Fruit fly (Drosophila melanogaster): Measurements from ENCODE around the gene Snmp1.

Gene Snmp1

DNA sequence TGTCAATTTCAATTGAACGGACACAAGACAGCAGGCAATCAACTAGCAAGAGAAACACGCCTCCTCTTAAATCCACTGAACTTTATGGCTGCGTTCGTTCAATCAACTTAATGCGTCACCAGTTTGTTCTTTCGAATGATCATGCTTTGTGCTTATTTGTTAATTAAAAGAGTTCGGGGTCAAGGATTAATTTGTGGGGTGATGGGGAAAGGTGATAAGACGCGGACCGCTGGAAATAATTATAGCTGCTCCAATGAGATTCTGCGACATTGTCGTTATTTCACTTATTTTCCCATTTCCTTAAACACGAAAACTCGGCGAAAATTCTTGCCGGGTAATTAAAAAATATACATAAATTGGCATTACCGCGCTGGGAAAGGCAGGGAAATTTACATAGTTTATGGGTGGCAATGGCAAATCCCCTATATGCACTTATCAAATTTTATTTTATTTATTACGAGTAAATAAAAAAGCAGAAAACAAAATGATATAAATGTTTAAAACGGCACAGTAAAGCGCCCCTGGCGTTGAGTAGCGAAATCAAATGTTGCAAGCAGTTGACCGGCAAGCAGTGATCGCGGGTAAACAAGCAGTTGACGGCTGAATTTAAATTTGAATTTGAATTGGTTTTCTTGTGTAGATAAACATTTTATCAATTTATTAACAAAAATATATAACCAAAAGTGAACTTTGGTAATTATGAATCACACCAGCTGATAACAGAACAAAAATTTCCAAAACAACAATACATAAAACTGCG, 16.5 kb upstream of the Snmp1 start (continued):
- TF ChIP-seq fd3F (GFP tag; optimal IDR thresholded peaks at IDR 0.05), result peak; percentile 4
- peak; percentile 79 for TF ChIP-seq CG12659 (GFP tag; optimal IDR thresholded peaks at IDR 0.05)
- no peak for TF ChIP-seq CG4282 (GFP tag; optimal IDR thresholded peaks at IDR 0.05)
- TF ChIP-seq CG11247 (GFP tag; IDR thresholded peaks at IDR 0.05), result peak; percentile 55; the same call in 1 of the 2 replicates
- peak; percentile 63 for TF ChIP-seq Atf6 (GFP tag; IDR thresholded peaks at IDR 0.05)
- TF ChIP-seq CG2120 (GFP tag; optimal IDR thresholded peaks at IDR 0.05), result peak; percentile 61
- peak; percentile 74 for TF ChIP-seq pb (GFP tag; optimal IDR thresholded peaks at IDR 0.05)
- no peak for TF ChIP-seq hkb (optimal IDR thresholded peaks at IDR 0.05)
- peak; percentile 31; the same call in 1 of the 2 replicates for TF ChIP-seq hkb (GFP tag; IDR thresholded peaks at IDR 0.05)
- TF ChIP-seq danr (GFP tag; IDR thresholded peaks at IDR 0.05), result 0 out of 2 replicates have a peak, but pooled peaks have one; percentile 41
- TF ChIP-seq klu (GFP tag; IDR thresholded peaks at IDR 0.05), result peak; percentile 60; the same call in 1 of the 2 replicates
- no peak for TF ChIP-seq CG15073 (GFP tag; optimal IDR thresholded peaks at IDR 0.05)
- TF ChIP-seq Ada2b (GFP tag; IDR thresholded peaks at IDR 0.05), result peak; percentile 44
- no peak for TF ChIP-seq yki (optimal IDR thresholded peaks at IDR 0.05)
- TF ChIP-seq CG4707 (GFP tag; optimal IDR thresholded peaks at IDR 0.05), result peak; percentile 71
- TF ChIP-seq Rfx (GFP tag; IDR thresholded peaks at IDR 0.05), result peak; percentile 90
- peak; percentile 55 for TF ChIP-seq Abd-B (GFP tag; optimal IDR thresholded peaks at IDR 0.05)
- TF ChIP-seq CG18476 (GFP tag; optimal IDR thresholded peaks at IDR 0.05), result peak; percentile 38
- peak; percentile 28 for TF ChIP-seq CG8281 (tag; optimal IDR thresholded peaks at IDR 0.05)
- TF ChIP-seq CG9727 (GFP tag; optimal IDR thresholded peaks at IDR 0.05), result peak; percentile 74
- TF ChIP-seq chif (GFP tag; optimal IDR thresholded peaks at IDR 0.05), result peak; percentile 59 to 80
- no peak for TF ChIP-seq Stat92E (GFP tag; optimal IDR thresholded peaks at IDR 0.05)
- TF ChIP-seq tap (tag; optimal IDR thresholded peaks at IDR 0.05), result no peak
- peak; percentile 67 for TF ChIP-seq CG31224 (GFP tag; IDR thresholded peaks at IDR 0.05)
- TF ChIP-seq CG5245 (GFP tag; optimal IDR thresholded peaks at IDR 0.05), result peak; percentile 77
- TF ChIP-seq Oaz (GFP tag; IDR thresholded peaks at IDR 0.05), result peak; percentile 64
- no peak for TF ChIP-seq schlank (tag; optimal IDR thresholded peaks at IDR 0.05)
- peak; percentile 55 for TF ChIP-seq fd96Cb (tag; optimal IDR thresholded peaks at IDR 0.05)
- TF ChIP-seq cg (GFP tag; optimal IDR thresholded peaks at IDR 0.05), result no peak
- TF ChIP-seq Mad (GFP tag; optimal IDR thresholded peaks at IDR 0.05), result peak; percentile 88
- TF ChIP-seq PHDP (tag; optimal IDR thresholded peaks at IDR 0.05), result peak; percentile 76
- peak; percentile 67 for TF ChIP-seq CG6254 (GFP tag; optimal IDR thresholded peaks at IDR 0.05)
- peak; percentile 96 for TF ChIP-seq Dp (GFP tag; optimal IDR thresholded peaks at IDR 0.05)
- TF ChIP-seq otp (GFP tag; IDR thresholded peaks at IDR 0.05), result peak; percentile 55; the same call in 1 of the 3 replicates
- no peak for TF ChIP-seq Elba2 (GFP tag; optimal IDR thresholded peaks at IDR 0.05)
- peak; percentile 65 for TF ChIP-seq CG30403 (GFP tag; optimal IDR thresholded peaks at IDR 0.05)
- peak; percentile 61 for TF ChIP-seq nerfin-1 (tag; optimal IDR thresholded peaks at IDR 0.05)
- peak; percentile 23 for TF ChIP-seq pfk (GFP tag; optimal IDR thresholded peaks at IDR 0.05)
- peak; percentile 62 for TF ChIP-seq her (GFP tag; optimal IDR thresholded peaks at IDR 0.05)
- 0 out of 2 replicates have a peak, but pooled peaks have one; percentile 14 for TF ChIP-seq al (GFP tag; IDR thresholded peaks at IDR 0.05)
- TF ChIP-seq CrebB (tag; optimal IDR thresholded peaks at IDR 0.05), result peak; percentile 51
- TF ChIP-seq vnd (GFP tag; IDR thresholded peaks at IDR 0.05; ENCODE audit: partially characterized antibody), result no peak
- TF ChIP-seq CG1603 (tag; optimal IDR thresholded peaks at IDR 0.05), result peak; percentile 78
- peak; percentile 83 for TF ChIP-seq CG34376 (GFP tag; optimal IDR thresholded peaks at IDR 0.05)
- TF ChIP-seq Hand (GFP tag; optimal IDR thresholded peaks at IDR 0.05), result no peak
- peak; percentile 57 for TF ChIP-seq CG12219 (GFP tag; optimal IDR thresholded peaks at IDR 0.05)
- peak; percentile 57 for TF ChIP-seq az2 (GFP tag; optimal IDR thresholded peaks at IDR 0.05)
- TF ChIP-seq CG32532 (GFP tag; IDR thresholded peaks at IDR 0.05), result peak; percentile 84
- peak; percentile 53 for TF ChIP-seq btn (GFP tag; optimal IDR thresholded peaks at IDR 0.05)
